Comparison of ENCODE assay signal across 1 fruit fly cellular context in the genomic region with DNA sequence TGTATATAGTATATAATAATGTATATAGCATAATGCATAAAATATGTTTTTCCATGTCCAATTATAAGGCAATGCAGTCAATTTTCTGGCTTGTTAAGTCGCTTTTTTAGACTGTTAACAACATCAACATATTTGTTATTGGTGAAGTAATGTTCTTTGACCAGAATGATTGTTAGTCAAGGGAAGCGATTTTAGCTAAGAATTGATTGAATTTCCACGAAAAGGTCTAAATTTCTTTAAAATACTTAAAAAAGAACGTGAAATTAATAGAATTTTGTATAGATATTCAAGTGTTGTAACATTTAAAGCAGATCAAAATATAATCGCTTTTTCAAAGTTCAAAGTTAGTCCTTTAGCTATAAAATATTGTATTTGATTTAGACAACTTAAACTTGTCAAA.
A peak's percentile ranks its signal among the peaks of the same experiment; 100 is the strongest.
TF ChIP-seq lines count a peak whose summit lies in the region.

No protein-coding gene starts in this region.

TF ChIP-seq in whole organism, embryonic, 481 proteins besides CTCF, POLR2A, EP300 and RAD21 (continued from another document and continues in another):
- no peak for TF ChIP-seq unc-4 (GFP tag; IDR thresholded peaks at IDR 0.05; lab: Robert Waterston, UW; ENCODE audit: partially characterized antibody)
- no peak for TF ChIP-seq CG5245 (GFP tag; optimal IDR thresholded peaks at IDR 0.05; lab: Kevin White, UChicago)
- TF ChIP-seq CG9437 (GFP tag; optimal IDR thresholded peaks at IDR 0.05; lab: Kevin White, UChicago): peak; percentile 63
- TF ChIP-seq CG13123 (GFP tag; optimal IDR thresholded peaks at IDR 0.05; lab: Kevin White, UChicago): no peak
- no peak for TF ChIP-seq MESR4 (GFP tag; optimal IDR thresholded peaks at IDR 0.05; lab: Kevin White, UChicago)
- TF ChIP-seq row (GFP tag; IDR thresholded peaks at IDR 0.05; lab: Robert Waterston, UW): 0 out of 3 replicates have a peak, but pooled peaks have one; percentile 20
- TF ChIP-seq CG2116 (GFP tag; optimal IDR thresholded peaks at IDR 0.05; lab: Kevin White, UChicago): no peak
- TF ChIP-seq Sox102F (GFP tag; optimal IDR thresholded peaks at IDR 0.05; lab: Kevin White, UChicago): no peak
- TF ChIP-seq Sox100B (GFP tag; optimal IDR thresholded peaks at IDR 0.05; lab: Kevin White, UChicago): peak; percentile 58
- no peak for TF ChIP-seq sens-2 (GFP tag; IDR thresholded peaks at IDR 0.05; lab: Robert Waterston, UW)
- no peak for TF ChIP-seq schlank (tag; optimal IDR thresholded peaks at IDR 0.05; lab: Kevin White, UChicago)
- TF ChIP-seq MBD-R2 (GFP tag; IDR thresholded peaks at IDR 0.05; lab: Robert Waterston, UW): no peak
- no peak for TF ChIP-seq fd64A (GFP tag; optimal IDR thresholded peaks at IDR 0.05; lab: Kevin White, UChicago)
- no peak for TF ChIP-seq sna (GFP tag; IDR thresholded peaks at IDR 0.05; lab: Robert Waterston, UW; ENCODE audit: partially characterized antibody)
- TF ChIP-seq Hr3 (GFP tag; optimal IDR thresholded peaks at IDR 0.05; lab: Kevin White, UChicago): peak; percentile 6
- no peak for TF ChIP-seq CG7987 (GFP tag; optimal IDR thresholded peaks at IDR 0.05; lab: Kevin White, UChicago)
- no peak for TF ChIP-seq CG18476 (GFP tag; optimal IDR thresholded peaks at IDR 0.05; lab: Kevin White, UChicago)
- no peak for TF ChIP-seq Xbp1 (GFP tag; optimal IDR thresholded peaks at IDR 0.05; lab: Kevin White, UChicago)
- TF ChIP-seq HHEX (GFP tag; optimal IDR thresholded peaks at IDR 0.05; lab: Kevin White, UChicago): no peak
- peak; percentile 5 for TF ChIP-seq CG10209 (GFP tag; optimal IDR thresholded peaks at IDR 0.05; lab: Kevin White, UChicago)
- TF ChIP-seq bcd (GFP tag; optimal IDR thresholded peaks at IDR 0.05; lab: Kevin White, UChicago): peak; percentile 4
- no peak for TF ChIP-seq CG1832 (GFP tag; optimal IDR thresholded peaks at IDR 0.05; lab: Kevin White, UChicago)
- no peak for TF ChIP-seq CG6791 (GFP tag; IDR thresholded peaks at IDR 0.05; lab: Robert Waterston, UW; ENCODE audit: partially characterized antibody)
- no peak for TF ChIP-seq Dbx (GFP tag; IDR thresholded peaks at IDR 0.05; lab: Robert Waterston, UW)
- peak; percentile 19 for TF ChIP-seq CG18599 (GFP tag; optimal IDR thresholded peaks at IDR 0.05; lab: Kevin White, UChicago)
- no peak for TF ChIP-seq CG15269 (tag; optimal IDR thresholded peaks at IDR 0.05; lab: Kevin White, UChicago)
- no peak for TF ChIP-seq hth (optimal IDR thresholded peaks at IDR 0.05; lab: Kevin White, UChicago)
- TF ChIP-seq D19A (tag; optimal IDR thresholded peaks at IDR 0.05; lab: Kevin White, UChicago): no peak
- no peak for TF ChIP-seq CG7357 (GFP tag; IDR thresholded peaks at IDR 0.05; lab: Robert Waterston, UW)
- no peak for TF ChIP-seq caup (GFP tag; optimal IDR thresholded peaks at IDR 0.05; lab: Kevin White, UChicago; ENCODE audit: severe bottlenecking)
- no peak for TF ChIP-seq jing (GFP tag; optimal IDR thresholded peaks at IDR 0.05; lab: Kevin White, UChicago)
- TF ChIP-seq CG4328 (GFP tag; optimal IDR thresholded peaks at IDR 0.05; lab: Kevin White, UChicago): no peak
- no peak for TF ChIP-seq Sry-β (GFP tag; optimal IDR thresholded peaks at IDR 0.05; lab: Kevin White, UChicago)
- TF ChIP-seq Dek (tag; optimal IDR thresholded peaks at IDR 0.05; lab: Kevin White, UChicago): no peak
- no peak for TF ChIP-seq ap (GFP tag; IDR thresholded peaks at IDR 0.05; lab: Robert Waterston, UW)
- TF ChIP-seq fu2 (GFP tag; optimal IDR thresholded peaks at IDR 0.05; lab: Kevin White, UChicago): no peak
- TF ChIP-seq CG14014 (GFP tag; IDR thresholded peaks at IDR 0.05; lab: Robert Waterston, UW): no peak
- no peak for TF ChIP-seq gsb (GFP tag; IDR thresholded peaks at IDR 0.05; lab: Robert Waterston, UW)
- TF ChIP-seq mirr (GFP tag; optimal IDR thresholded peaks at IDR 0.05; lab: Kevin White, UChicago): no peak
- TF ChIP-seq esg (GFP tag; conservative IDR thresholded peaks at IDR 0.05; lab: Robert Waterston, UW): no peak
- TF ChIP-seq CG10959 (GFP tag; IDR thresholded peaks at IDR 0.05; lab: Robert Waterston, UW): no peak
- TF ChIP-seq dmrt99B (tag; optimal IDR thresholded peaks at IDR 0.05; lab: Kevin White, UChicago): peak; percentile 7
- TF ChIP-seq Fer1 (GFP tag; optimal IDR thresholded peaks at IDR 0.05; lab: Kevin White, UChicago): no peak
- no peak for TF ChIP-seq nau (GFP tag; optimal IDR thresholded peaks at IDR 0.05; lab: Kevin White, UChicago)
- TF ChIP-seq dmrt11E (tag; optimal IDR thresholded peaks at IDR 0.05; lab: Kevin White, UChicago): no peak
- no peak for TF ChIP-seq fru (optimal IDR thresholded peaks at IDR 0.05; lab: Kevin White, UChicago)
- TF ChIP-seq CG30403 (GFP tag; optimal IDR thresholded peaks at IDR 0.05; lab: Kevin White, UChicago): peak; percentile 12
- TF ChIP-seq Dip3 (GFP tag; optimal IDR thresholded peaks at IDR 0.05; lab: Kevin White, UChicago): no peak
- TF ChIP-seq Nf-YB (GFP tag; optimal IDR thresholded peaks at IDR 0.05; lab: Kevin White, UChicago): no peak
- TF ChIP-seq knrl (GFP tag; IDR thresholded peaks at IDR 0.05; lab: Robert Waterston, UW; ENCODE audit: partially characterized antibody): no peak
- no peak for TF ChIP-seq CG32772 (GFP tag; IDR thresholded peaks at IDR 0.05; lab: Robert Waterston, UW)
- TF ChIP-seq Doc2 (GFP tag; IDR thresholded peaks at IDR 0.05; lab: Robert Waterston, UW): no peak
- no peak for TF ChIP-seq CG34224 (GFP tag; IDR thresholded peaks at IDR 0.05; lab: Robert Waterston, UW; ENCODE audit: partially characterized antibody)
- no peak for TF ChIP-seq org-1 (GFP tag; optimal IDR thresholded peaks at IDR 0.05; lab: Kevin White, UChicago)
- TF ChIP-seq Med (GFP tag; lab: Kevin White, UChicago): no peak
- TF ChIP-seq CG10366 (GFP tag; IDR thresholded peaks at IDR 0.05; lab: Robert Waterston, UW): no peak
- no peak for TF ChIP-seq Max (GFP tag; optimal IDR thresholded peaks at IDR 0.05; lab: Kevin White, UChicago)
- no peak for TF ChIP-seq CG14441 (GFP tag; IDR thresholded peaks at IDR 0.05; lab: Robert Waterston, UW)
- TF ChIP-seq Pdp1 (GFP tag; optimal IDR thresholded peaks at IDR 0.05; lab: Kevin White, UChicago): no peak
- TF ChIP-seq Rx (GFP tag; IDR thresholded peaks at IDR 0.05; lab: Robert Waterston, UW): no peak
- TF ChIP-seq CG8944 (GFP tag; optimal IDR thresholded peaks at IDR 0.05; lab: Kevin White, UChicago): no peak
- no peak for TF ChIP-seq bigmax (GFP tag; optimal IDR thresholded peaks at IDR 0.05; lab: Kevin White, UChicago)
- no peak for TF ChIP-seq CG31224 (GFP tag; IDR thresholded peaks at IDR 0.05; lab: Robert Waterston, UW)
- TF ChIP-seq CG9609 (GFP tag; optimal IDR thresholded peaks at IDR 0.05; lab: Kevin White, UChicago): no peak
- TF ChIP-seq sr (GFP tag; IDR thresholded peaks at IDR 0.05; lab: Robert Waterston, UW): no peak
- no peak for TF ChIP-seq gt (GFP tag; IDR thresholded peaks at IDR 0.05; lab: Robert Waterston, UW)
- TF ChIP-seq CG31388 (GFP tag; optimal IDR thresholded peaks at IDR 0.05; lab: Kevin White, UChicago): no peak
- no peak; the same call in 1 of the 2 replicates for TF ChIP-seq Xrp1 (GFP tag; IDR thresholded peaks at IDR 0.05; lab: Robert Waterston, UW)
- no peak for TF ChIP-seq Atf3 (GFP tag; optimal IDR thresholded peaks at IDR 0.05; lab: Kevin White, UChicago)
- TF ChIP-seq D (optimal IDR thresholded peaks at IDR 0.05; lab: Kevin White, UChicago): no peak
- no peak for TF ChIP-seq D (GFP tag; optimal IDR thresholded peaks at IDR 0.05; lab: Kevin White, UChicago)
- TF ChIP-seq pho (GFP tag; optimal IDR thresholded peaks at IDR 0.05; lab: Kevin White, UChicago): no peak
- TF ChIP-seq tup (GFP tag; optimal IDR thresholded peaks at IDR 0.05; lab: Kevin White, UChicago): no peak
- peak; percentile 1 for TF ChIP-seq CG17385 (GFP tag; optimal IDR thresholded peaks at IDR 0.05; lab: Kevin White, UChicago)
- TF ChIP-seq lola (GFP tag; optimal IDR thresholded peaks at IDR 0.05; lab: Kevin White, UChicago): peak in 1 of 3 experiments; percentile 28
- no peak for TF ChIP-seq CG13296 (GFP tag; optimal IDR thresholded peaks at IDR 0.05; lab: Kevin White, UChicago)
- TF ChIP-seq Hr39 (optimal IDR thresholded peaks at IDR 0.05; lab: Kevin White, UChicago): no peak
- TF ChIP-seq CG8765 (GFP tag; IDR thresholded peaks at IDR 0.05; lab: Robert Waterston, UW): no peak
- TF ChIP-seq Camta (GFP tag; optimal IDR thresholded peaks at IDR 0.05; lab: Kevin White, UChicago): no peak
- no peak for TF ChIP-seq cwo (GFP tag; optimal IDR thresholded peaks at IDR 0.05; lab: Kevin White, UChicago)
- no peak for TF ChIP-seq chn (GFP tag; optimal IDR thresholded peaks at IDR 0.05; lab: Kevin White, UChicago)
- TF ChIP-seq CG13775 (GFP tag; optimal IDR thresholded peaks at IDR 0.05; lab: Kevin White, UChicago): peak; percentile 20
- no peak for TF ChIP-seq Usf (GFP tag; optimal IDR thresholded peaks at IDR 0.05; lab: Kevin White, UChicago)
- no peak for TF ChIP-seq her (GFP tag; optimal IDR thresholded peaks at IDR 0.05; lab: Kevin White, UChicago)
- no peak for TF ChIP-seq HmgD (GFP tag; optimal IDR thresholded peaks at IDR 0.05; lab: Kevin White, UChicago)
- no peak for TF ChIP-seq CG18011 (GFP tag; optimal IDR thresholded peaks at IDR 0.05; lab: Kevin White, UChicago)
- no peak for TF ChIP-seq Lim3 (GFP tag; IDR thresholded peaks at IDR 0.05; lab: Robert Waterston, UW)
- TF ChIP-seq Side (GFP tag; optimal IDR thresholded peaks at IDR 0.05; lab: Kevin White, UChicago): no peak
- no peak for TF ChIP-seq jigr1 (GFP tag; IDR thresholded peaks at IDR 0.05; lab: Robert Waterston, UW)
- no peak for TF ChIP-seq ham (GFP tag; IDR thresholded peaks at IDR 0.05; lab: Robert Waterston, UW)
- no peak for TF ChIP-seq CG6765 (GFP tag; optimal IDR thresholded peaks at IDR 0.05; lab: Kevin White, UChicago)
- TF ChIP-seq bowl (GFP tag; IDR thresholded peaks at IDR 0.05; lab: Robert Waterston, UW): no peak
- no peak for TF ChIP-seq cas (GFP tag; IDR thresholded peaks at IDR 0.05; lab: Robert Waterston, UW)
- TF ChIP-seq stwl (tag; optimal IDR thresholded peaks at IDR 0.05; lab: Kevin White, UChicago): no peak
- no peak for TF ChIP-seq CG11247 (GFP tag; IDR thresholded peaks at IDR 0.05; lab: Robert Waterston, UW)
- TF ChIP-seq Meics (GFP tag; optimal IDR thresholded peaks at IDR 0.05; lab: Kevin White, UChicago): no peak
- TF ChIP-seq Deaf1 (tag; optimal IDR thresholded peaks at IDR 0.05; lab: Kevin White, UChicago): no peak
- TF ChIP-seq CG7271 (tag; optimal IDR thresholded peaks at IDR 0.05; lab: Kevin White, UChicago): no peak
- TF ChIP-seq CG11723 (GFP tag; optimal IDR thresholded peaks at IDR 0.05; lab: Kevin White, UChicago): no peak
- no peak for TF ChIP-seq shn (GFP tag; optimal IDR thresholded peaks at IDR 0.05; lab: Kevin White, UChicago)
- no peak for TF ChIP-seq ind (GFP tag; optimal IDR thresholded peaks at IDR 0.05; lab: Kevin White, UChicago)
- no peak for TF ChIP-seq PHDP (tag; optimal IDR thresholded peaks at IDR 0.05; lab: Kevin White, UChicago)
- TF ChIP-seq ac (GFP tag; optimal IDR thresholded peaks at IDR 0.05; lab: Kevin White, UChicago): no peak
- TF ChIP-seq CG6254 (GFP tag; optimal IDR thresholded peaks at IDR 0.05; lab: Kevin White, UChicago): no peak
- no peak for TF ChIP-seq Opbp (GFP tag; IDR thresholded peaks at IDR 0.05; lab: Robert Waterston, UW; ENCODE audit: partially characterized antibody)
- TF ChIP-seq br (optimal IDR thresholded peaks at IDR 0.05; lab: Kevin White, UChicago): no peak
- no peak for TF ChIP-seq CG15073 (GFP tag; optimal IDR thresholded peaks at IDR 0.05; lab: Kevin White, UChicago)
- no peak for TF ChIP-seq ato (GFP tag; IDR thresholded peaks at IDR 0.05; lab: Robert Waterston, UW; ENCODE audit: partially characterized antibody)
- peak; percentile 9 for TF ChIP-seq Abd-B (GFP tag; optimal IDR thresholded peaks at IDR 0.05; lab: Kevin White, UChicago)
- TF ChIP-seq CG9215 (GFP tag; IDR thresholded peaks at IDR 0.05; lab: Robert Waterston, UW): no peak
- peak; percentile 33 for TF ChIP-seq CG10979 (tag; optimal IDR thresholded peaks at IDR 0.05; lab: Kevin White, UChicago)
- no peak for TF ChIP-seq zfh2 (GFP tag; optimal IDR thresholded peaks at IDR 0.05; lab: Kevin White, UChicago)
- no peak for TF ChIP-seq Hey (tag; optimal IDR thresholded peaks at IDR 0.05; lab: Kevin White, UChicago)
- no peak for TF ChIP-seq emc (GFP tag; optimal IDR thresholded peaks at IDR 0.05; lab: Kevin White, UChicago)
- TF ChIP-seq CG18262 (tag; optimal IDR thresholded peaks at IDR 0.05; lab: Kevin White, UChicago): peak; percentile 57
- TF ChIP-seq CG1792 (GFP tag; optimal IDR thresholded peaks at IDR 0.05; lab: Kevin White, UChicago): no peak
- no peak for TF ChIP-seq Drgx (GFP tag; IDR thresholded peaks at IDR 0.05; lab: Robert Waterston, UW)
- peak; percentile 23 for TF ChIP-seq CG7839 (tag; optimal IDR thresholded peaks at IDR 0.05; lab: Kevin White, UChicago)
- TF ChIP-seq CG4820 (GFP tag; optimal IDR thresholded peaks at IDR 0.05; lab: Kevin White, UChicago): no peak
- TF ChIP-seq dan (GFP tag; IDR thresholded peaks at IDR 0.05; lab: Robert Waterston, UW): no peak
- no peak for TF ChIP-seq CG6854 (GFP tag; optimal IDR thresholded peaks at IDR 0.05; lab: Kevin White, UChicago)
- no peak for TF ChIP-seq prd (optimal IDR thresholded peaks at IDR 0.05; lab: Kevin White, UChicago)
- TF ChIP-seq prd (GFP tag; IDR thresholded peaks at IDR 0.05; lab: Robert Waterston, UW): no peak
- TF ChIP-seq CG9876 (GFP tag; optimal IDR thresholded peaks at IDR 0.05; lab: Kevin White, UChicago): no peak
- TF ChIP-seq Neu2 (GFP tag; optimal IDR thresholded peaks at IDR 0.05; lab: Kevin White, UChicago; ENCODE audit: borderline replicate concordance): no peak
- TF ChIP-seq otp (GFP tag; IDR thresholded peaks at IDR 0.05; lab: Robert Waterston, UW): no peak
- TF ChIP-seq CG17361 (GFP tag; IDR thresholded peaks at IDR 0.05; lab: Robert Waterston, UW): peak; percentile 73
- no peak for TF ChIP-seq CG17359 (tag; optimal IDR thresholded peaks at IDR 0.05; lab: Kevin White, UChicago)
- no peak for TF ChIP-seq Mes4 (GFP tag; optimal IDR thresholded peaks at IDR 0.05; lab: Kevin White, UChicago)
- peak; percentile 18 for TF ChIP-seq sens (GFP tag; lab: Kevin White, UChicago)
- TF ChIP-seq CG17912 (GFP tag; optimal IDR thresholded peaks at IDR 0.05; lab: Kevin White, UChicago): no peak
- TF ChIP-seq pnt (GFP tag; optimal IDR thresholded peaks at IDR 0.05; lab: Kevin White, UChicago): no peak
- TF ChIP-seq kni (GFP tag; optimal IDR thresholded peaks at IDR 0.05; lab: Kevin White, UChicago): no peak
- no peak for TF ChIP-seq bab2 (GFP tag; optimal IDR thresholded peaks at IDR 0.05; lab: Kevin White, UChicago)
- TF ChIP-seq HLH4C (GFP tag; IDR thresholded peaks at IDR 0.05; lab: Robert Waterston, UW; ENCODE audit: partially characterized antibody): no peak
